Fruit fly (Drosophila melanogaster): Measurements from ENCODE around the gene CG31111.

Gene CG31111

dm6 chr3R:25027281-25028219, 28.4 kb downstream of the CG31111 start (continued):
- TF ChIP-seq sqz (GFP tag; optimal IDR thresholded peaks at IDR 0.05) (no peak), al (GFP tag; IDR thresholded peaks at IDR 0.05) (0 out of 2 replicates have a peak, but pooled peaks have one; percentile 14), bcd (GFP tag; optimal IDR thresholded peaks at IDR 0.05) (no peak), CG14441 (GFP tag; IDR thresholded peaks at IDR 0.05) (no peak), chm (GFP tag; IDR thresholded peaks at IDR 0.05) (peak; percentile 31; the same call in 1 of the 2 replicates), CG6813 (GFP tag; optimal IDR thresholded peaks at IDR 0.05) (no peak), CG13894 (tag; optimal IDR thresholded peaks at IDR 0.05) (no peak), pzg (GFP tag; optimal IDR thresholded peaks at IDR 0.05) (no peak), seq (GFP tag; IDR thresholded peaks at IDR 0.05) (no peak), CG7357 (GFP tag; IDR thresholded peaks at IDR 0.05) (no peak), B-H1 (GFP tag; IDR thresholded peaks at IDR 0.05) (no peak), fd64A (GFP tag; optimal IDR thresholded peaks at IDR 0.05) (no peak), CG6854 (GFP tag; optimal IDR thresholded peaks at IDR 0.05) (peak; percentile 4), grn (GFP tag; optimal IDR thresholded peaks at IDR 0.05) (peak; percentile 63), unc-4 (GFP tag; IDR thresholded peaks at IDR 0.05; ENCODE audit: partially characterized antibody) (no peak), croc (GFP tag; conservative IDR thresholded peaks at IDR 0.05) (no peak), CG2678 (tag; optimal IDR thresholded peaks at IDR 0.05) (no peak), CG16863 (GFP tag; optimal IDR thresholded peaks at IDR 0.05) (no peak), Hey (tag; optimal IDR thresholded peaks at IDR 0.05) (no peak), CG9797 (GFP tag; optimal IDR thresholded peaks at IDR 0.05) (no peak), CG8388 (GFP tag; optimal IDR thresholded peaks at IDR 0.05) (no peak), CG11247 (GFP tag; IDR thresholded peaks at IDR 0.05) (no peak), CG18764 (GFP tag; optimal IDR thresholded peaks at IDR 0.05) (no peak), CG10366 (GFP tag; IDR thresholded peaks at IDR 0.05) (no peak), CG3065 (GFP tag; optimal IDR thresholded peaks at IDR 0.05) (no peak), CG32532 (GFP tag; IDR thresholded peaks at IDR 0.05) (no peak), mirr (GFP tag; optimal IDR thresholded peaks at IDR 0.05) (peak; percentile 84), Hr78 (GFP tag; optimal IDR thresholded peaks at IDR 0.05) (no peak), CG13287 (GFP tag; IDR thresholded peaks at IDR 0.05; ENCODE audit: partially characterized antibody) (no peak), CG12236 (GFP tag; optimal IDR thresholded peaks at IDR 0.05) (no peak), CG11560 (tag; IDR thresholded peaks at IDR 0.05) (no peak), lola (GFP tag; optimal IDR thresholded peaks at IDR 0.05) (no peak), zf30C (GFP tag; optimal IDR thresholded peaks at IDR 0.05) (no peak), dan (GFP tag; IDR thresholded peaks at IDR 0.05) (no peak), Xrp1 (GFP tag; IDR thresholded peaks at IDR 0.05) (no peak), ac (GFP tag; optimal IDR thresholded peaks at IDR 0.05) (no peak), gce (GFP tag; IDR thresholded peaks at IDR 0.05) (no peak), aop (GFP tag; IDR thresholded peaks at IDR 0.05) (no peak), CG13424 (tag; optimal IDR thresholded peaks at IDR 0.05) (peak; percentile 59), CG4617 (GFP tag; optimal IDR thresholded peaks at IDR 0.05; ENCODE audit: borderline replicate concordance) (no peak), Spps (tag; optimal IDR thresholded peaks at IDR 0.05) (no peak), CG32772 (GFP tag; IDR thresholded peaks at IDR 0.05) (no peak), kay (GFP tag; optimal IDR thresholded peaks at IDR 0.05) (peak; percentile 50), CG8924 (tag; optimal IDR thresholded peaks at IDR 0.05) (no peak), slp2 (GFP tag; optimal IDR thresholded peaks at IDR 0.05) (no peak), odd (GFP tag; optimal IDR thresholded peaks at IDR 0.05) (peak; percentile 20), Dek (tag; optimal IDR thresholded peaks at IDR 0.05) (no peak), Opbp (GFP tag; IDR thresholded peaks at IDR 0.05; ENCODE audit: partially characterized antibody) (no peak), Dad (GFP tag; optimal IDR thresholded peaks at IDR 0.05) (no peak)
